Fruit fly (Drosophila melanogaster): Measurements from ENCODE around the gene cac.

DNA sequence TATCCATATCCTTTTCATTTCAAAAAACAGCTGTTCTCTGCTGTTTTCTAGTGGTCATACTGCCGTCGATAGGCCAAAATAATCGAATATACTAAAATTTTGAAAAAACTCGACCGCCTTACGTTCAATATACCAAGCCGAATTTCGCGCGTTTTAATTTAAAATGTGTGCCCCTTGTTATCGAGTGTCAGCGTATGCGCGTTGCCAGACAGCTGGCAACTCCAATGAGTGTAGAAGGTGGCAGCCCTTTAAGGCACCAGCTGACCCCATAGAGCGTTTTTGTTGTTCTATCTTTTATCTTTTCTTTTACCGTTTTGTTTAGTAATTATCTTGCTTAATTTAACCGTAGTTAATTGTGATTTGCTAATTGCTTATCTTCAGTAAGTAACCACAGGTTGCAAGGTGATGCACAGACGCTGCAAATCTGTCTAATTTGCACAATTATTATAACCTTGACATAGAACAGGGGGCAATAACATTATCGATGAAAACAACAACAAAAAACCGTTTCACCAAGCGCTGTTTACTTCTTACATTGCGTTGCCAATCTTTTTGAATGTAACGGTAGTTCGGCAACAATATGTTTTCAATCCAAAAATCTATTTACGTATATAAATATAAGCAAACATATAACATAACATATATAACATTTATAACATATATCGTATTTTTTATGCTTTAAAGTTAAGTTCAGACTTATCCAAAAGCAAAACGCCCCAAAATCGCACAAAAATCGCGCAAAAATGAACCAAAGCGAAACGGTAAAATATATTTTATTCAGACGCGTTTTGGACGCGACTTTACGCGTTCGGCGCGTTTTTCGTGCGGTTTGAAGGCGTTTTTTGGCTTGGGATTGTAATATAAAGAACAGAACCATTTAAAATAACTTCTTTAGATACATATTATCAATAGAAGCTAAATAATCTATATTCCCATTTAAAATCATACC is 27.5 kb upstream of the cac start, which contains the start of the genes CG1492 and regucalcin:
- no peak for TF ChIP-seq CG14655 (GFP tag; optimal IDR thresholded peaks at IDR 0.05)
- TF ChIP-seq Ets98B (GFP tag; IDR thresholded peaks at IDR 0.05), result no peak
- no peak for TF ChIP-seq rn (GFP tag; IDR thresholded peaks at IDR 0.05)
